Worm (Caenorhabditis elegans) whole organism, mixed stage, embryonic: Measurements from ENCODE around the gene F58E6.13.

Experiments used
- ceh-83 ChIP-seq: fragments of 200-800 bp; sonication (Bioruptor generic); optimal IDR thresholded peaks from 2 replicates; lab custom pipeline; 2018; ENCODE audit warnings: mild to moderate bottlenecking, missing genetic modification characterization, missing compliant biosample characterization
- cnd-1 ChIP-seq: fragments of 200-800 bp; sonication (Bioruptor generic); optimal IDR thresholded peaks from 2 replicates; lab custom pipeline; 2018; ENCODE audit warnings: mild to moderate bottlenecking, missing genetic modification characterization, missing compliant biosample characterization
- drap-1 ChIP-seq: fragments of 200-800 bp; sonication (Bioruptor generic); optimal IDR thresholded peaks from 3 replicates; lab custom pipeline; 2018; ENCODE audit warnings: mild to moderate bottlenecking, missing genetic modification characterization, missing compliant biosample characterization
- lsy-2 ChIP-seq: fragments of 150-350 bp; optimal IDR thresholded peaks from 2 replicates; lab custom pipeline; 2014; ENCODE audit warnings: missing biosample characterization, missing genetic modification characterization
- mab-5 ChIP-seq: fragments of 150-350 bp; optimal IDR thresholded peaks from 2 replicates; lab custom pipeline; 2014; ENCODE audit warnings: missing biosample characterization, missing genetic modification characterization
- pha-4 ChIP-seq: fragments of 150-350 bp; optimal IDR thresholded peaks from 2 replicates; lab custom pipeline; 2018; ENCODE audit warnings: missing biosample characterization, missing genetic modification reagents, missing genetic modification characterization
- snpc-4 ChIP-seq: fragments of 150-350 bp; optimal IDR thresholded peaks from 2 replicates; lab custom pipeline; 2014; ENCODE audit warnings: missing biosample characterization, missing genetic modification characterization
- sptf-1 ChIP-seq: sonication (generic microtip); optimal IDR thresholded peaks from 2 replicates; lab custom pipeline; 2017; ENCODE audit warnings: mild to moderate bottlenecking, missing genetic modification characterization, moderate library complexity, missing compliant biosample characterization
- unc-62 ChIP-seq: fragments of 150-350 bp; optimal IDR thresholded peaks from 2 replicates; lab custom pipeline; 2014; ENCODE audit warnings: missing biosample characterization, missing genetic modification reagents, missing genetic modification characterization
- zip-8 ChIP-seq: fragments of 150-350 bp; optimal IDR thresholded peaks from 2 replicates; lab custom pipeline; 2014; ENCODE audit warnings: missing biosample characterization, missing genetic modification characterization

- TF ChIP-seq unc-62 (GFP tag; lab: Kevin White, UChicago) (no peak), drap-1 (GFP tag; lab: Kevin White, UChicago) (no peak), snpc-4 (tag; lab: Kevin White, UChicago) (no peak), pha-4 (tag; lab: Kevin White, UChicago) (no peak), sptf-1 (tag; lab: Kevin White, UChicago) (no peak), ceh-83 (GFP tag; lab: Kevin White, UChicago) (no peak), cnd-1 (tag; lab: Kevin White, UChicago) (no peak), zip-8 (tag; lab: Kevin White, UChicago) (no peak), mab-5 (tag; lab: Kevin White, UChicago) (no peak), lsy-2 (tag; lab: Kevin White, UChicago) (no peak)
Observed at ce11 chrV:9771311-9771710, 26.3 kb downstream of the F58E6.13 start.
